Worm (Caenorhabditis elegans): ENCODE data around the gene D1069.3.

DNA sequence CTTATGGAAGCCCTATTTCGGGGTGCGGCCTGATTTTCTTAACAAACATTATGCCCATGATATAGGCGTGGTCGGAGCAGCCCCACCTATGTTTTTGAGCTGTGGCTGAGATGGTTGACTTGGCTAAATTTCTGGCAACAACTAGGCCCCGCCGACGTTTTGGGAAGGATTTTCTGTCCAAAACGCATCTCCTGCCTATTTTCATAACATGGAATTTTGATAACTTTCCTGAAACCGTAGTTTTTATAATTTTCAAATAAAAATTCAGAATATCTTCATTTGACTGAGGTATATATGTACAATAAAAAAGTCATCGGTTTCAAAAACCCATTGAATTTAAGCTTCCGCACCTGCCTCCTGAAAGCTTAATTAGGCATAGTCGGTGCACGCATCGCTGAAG, 26.5 kb downstream of the D1069.3 start:
- TF ChIP-seq ztf-23 (GFP tag; IDR thresholded peaks at IDR 0.05) (no peak), med-1 (GFP tag; optimal IDR thresholded peaks at IDR 0.05; ENCODE audit: insufficient read depth) (no peak), flt-1 (GFP tag; IDR thresholded peaks at IDR 0.05) (no peak), tab-1 (GFP tag; IDR thresholded peaks at IDR 0.05) (no peak), klf-2 (GFP tag; conservative IDR thresholded peaks at IDR 0.05) (no peak), ref-1 (GFP tag; conservative IDR thresholded peaks at IDR 0.05) (no peak), cog-1 (tag; optimal IDR thresholded peaks at IDR 0.05) (no peak)

Measured in whole organism, midembryonic.